Worm (Caenorhabditis elegans): ENCODE results near the gene mtm-9.

Gene mtm-9

ce11 chrV:3717751-3718150 is 25.6 kb upstream of the mtm-9 start (continued):
- TF ChIP-seq R02D3.7 (tag; optimal IDR thresholded peaks at IDR 0.05), result no peak
- TF ChIP-seq mep-1 (tag; optimal IDR thresholded peaks at IDR 0.05), result peak; percentile 59
- no peak for TF ChIP-seq snpc-4 (tag; optimal IDR thresholded peaks at IDR 0.05)
- no peak for TF ChIP-seq fos-1 (tag; optimal IDR thresholded peaks at IDR 0.05)
- TF ChIP-seq arid-1 (GFP tag; conservative IDR thresholded peaks at IDR 0.05), result no peak
- no peak for TF ChIP-seq nhr-10 (tag; optimal IDR thresholded peaks at IDR 0.05)
- TF ChIP-seq saeg-2 (GFP tag; IDR thresholded peaks at IDR 0.05), result no peak
- TF ChIP-seq jun-1 (tag; optimal IDR thresholded peaks at IDR 0.05), result no peak
- TF ChIP-seq aha-1 (tag), result peak; percentile 99
- peak; percentile 26 for TF ChIP-seq F37D6.2 (tag; optimal IDR thresholded peaks at IDR 0.05)
- no peak for TF ChIP-seq zag-1 (tag; optimal IDR thresholded peaks at IDR 0.05)
- no peak for TF ChIP-seq ZK546.5 (tag; optimal IDR thresholded peaks at IDR 0.05)
- TF ChIP-seq lin-38 (GFP tag; IDR thresholded peaks at IDR 0.05), result no peak
- no peak for TF ChIP-seq lim-7 (GFP tag; IDR thresholded peaks at IDR 0.05)
- no peak for TF ChIP-seq F49E8.2 (tag; optimal IDR thresholded peaks at IDR 0.05; ENCODE audit: borderline replicate concordance)
- no peak for TF ChIP-seq sdz-12 (GFP tag; optimal IDR thresholded peaks at IDR 0.05)
- no peak for TF ChIP-seq dmd-9 (GFP tag; IDR thresholded peaks at IDR 0.05)
- TF ChIP-seq ama-1 (optimal IDR thresholded peaks at IDR 0.05), result no peak
- no peak for TF ChIP-seq pha-4 (GFP tag; IDR thresholded peaks at IDR 0.05)
- TF ChIP-seq pha-4 (tag; optimal IDR thresholded peaks at IDR 0.05), result no peak
- no peak for TF ChIP-seq nhr-28 (tag; optimal IDR thresholded peaks at IDR 0.05)
- TF ChIP-seq nhr-42 (GFP tag; IDR thresholded peaks at IDR 0.05), result no peak
- TF ChIP-seq T20F7.1 (GFP tag; optimal IDR thresholded peaks at IDR 0.05), result no peak
- no peak for TF ChIP-seq nhr-6 (tag; optimal IDR thresholded peaks at IDR 0.05)
- TF ChIP-seq duxl-1 (tag; optimal IDR thresholded peaks at IDR 0.05; ENCODE audit: poor library complexity), result no peak
- TF ChIP-seq nhr-102 (tag; optimal IDR thresholded peaks at IDR 0.05), result no peak
- no peak for TF ChIP-seq mes-2 (tag; optimal IDR thresholded peaks at IDR 0.05; ENCODE audit: poor library complexity, severe bottlenecking)
- 0 out of 2 replicates have a peak, but pooled peaks have one; percentile 24 for TF ChIP-seq set-16 (GFP tag; IDR thresholded peaks at IDR 0.05)
- no peak for TF ChIP-seq nhr-48 (tag; optimal IDR thresholded peaks at IDR 0.05)
- TF ChIP-seq ZK337.2 (GFP tag; IDR thresholded peaks at IDR 0.05), result no peak
- TF ChIP-seq daf-8 (GFP tag; IDR thresholded peaks at IDR 0.05), result no peak
- no peak for TF ChIP-seq lin-29 (GFP tag; IDR thresholded peaks at IDR 0.05)
- TF ChIP-seq ctbp-1 (GFP tag; IDR thresholded peaks at IDR 0.05), result peak; percentile 47; the same call in 1 of the 2 replicates
- TF ChIP-seq Y75B8A.6 (GFP tag; IDR thresholded peaks at IDR 0.05), result no peak
- TF ChIP-seq unc-39 (tag; optimal IDR thresholded peaks at IDR 0.05), result no peak
- TF ChIP-seq snpc-1.2 (GFP tag; IDR thresholded peaks at IDR 0.05), result no peak
- TF ChIP-seq madf-5 (GFP tag; IDR thresholded peaks at IDR 0.05), result no peak
- TF ChIP-seq vab-7 (GFP tag; IDR thresholded peaks at IDR 0.05), result no peak
- no peak for TF ChIP-seq ceh-62 (tag; optimal IDR thresholded peaks at IDR 0.05)
- TF ChIP-seq nhr-11 (tag; optimal IDR thresholded peaks at IDR 0.05), result peak; percentile 14
- TF ChIP-seq lin-1 (GFP tag; IDR thresholded peaks at IDR 0.05), result no peak
- no peak for TF ChIP-seq aly-2 (tag; optimal IDR thresholded peaks at IDR 0.05)
- TF ChIP-seq skn-1 (tag; optimal IDR thresholded peaks at IDR 0.05), result no peak
- TF ChIP-seq zip-2 (tag; optimal IDR thresholded peaks at IDR 0.05), result no peak
- no peak for TF ChIP-seq F10B5.3 (tag; optimal IDR thresholded peaks at IDR 0.05)
- TF ChIP-seq mdl-1 (tag; optimal IDR thresholded peaks at IDR 0.05), result peak in 1 of 2 experiments; percentile 48
- no peak for TF ChIP-seq dpl-1 (GFP tag; optimal IDR thresholded peaks at IDR 0.05)
- TF ChIP-seq zfp-3 (GFP tag; conservative IDR thresholded peaks at IDR 0.05), result no peak
- no peak for TF ChIP-seq daf-16 (GFP tag; optimal IDR thresholded peaks at IDR 0.05)
- no peak for TF ChIP-seq daf-16 (tag; optimal IDR thresholded peaks at IDR 0.05)
- TF ChIP-seq hlh-30 (tag; optimal IDR thresholded peaks at IDR 0.05; ENCODE audit: insufficient read depth), result peak; percentile 65
